Worm (Caenorhabditis elegans) whole organism, young adult: ENCODE results near the gene pygl-1.
A peak's percentile ranks its signal among the peaks of the same experiment; 100 is the strongest.

Source experiments
- K12H6.12 ChIP-seq: fragments of 200-800 bp; sonication (Bioruptor generic); optimal IDR thresholded peaks from 2 replicates; lab custom pipeline; 2018; ENCODE audit warnings: mild to moderate bottlenecking, missing genetic modification characterization, missing compliant biosample characterization
- T07F8.4 ChIP-seq: sonication (generic microtip); optimal IDR thresholded peaks from 2 replicates; lab custom pipeline; 2016; ENCODE audit warnings: mild to moderate bottlenecking, missing genetic modification characterization, moderate library complexity, missing compliant biosample characterization
- egl-18 ChIP-seq: fragments of 200-800 bp; sonication (Bioruptor generic); IDR thresholded peaks from 2 replicates; pipeline ENCODE4 v1.3.6; 2022; ENCODE audit warnings: missing genetic modification reagents, missing genetic modification characterization, missing compliant biosample characterization
- gei-17 ChIP-seq: fragments of 200-800 bp; sonication (Bioruptor generic); optimal IDR thresholded peaks from 2 replicates; lab custom pipeline; 2018; ENCODE audit warnings: mild to moderate bottlenecking, missing genetic modification characterization, missing compliant biosample characterization
- lin-26 ChIP-seq: fragments of 200-800 bp; sonication (Bioruptor generic); IDR thresholded peaks from 2 replicates; pipeline ENCODE4 v1.3.6; 2022; ENCODE audit warnings: missing genetic modification reagents, missing genetic modification characterization, missing compliant biosample characterization

- TF ChIP-seq lin-26 (GFP tag; lab: Robert Waterston, UW) (peak; percentile 79), K12H6.12 (tag; lab: Kevin White, UChicago) (no peak), T07F8.4 (tag; lab: Kevin White, UChicago) (peak; percentile 25), egl-18 (GFP tag; lab: Robert Waterston, UW) (no peak), gei-17 (GFP tag; lab: Kevin White, UChicago) (no peak)
Measured at ce11 chrV:3582086-3582485, 3.3 kb downstream of the pygl-1 start.
